Worm (Caenorhabditis elegans): ENCODE measurements around the gene F10D7.11.
A peak's percentile ranks its signal among the peaks of the same experiment; 100 is the strongest.

F10D7.11 gene

ce11 chrX:17384343-17384742, 21.7 kb downstream of the F10D7.11 start:
- TF ChIP-seq lim-7 (GFP tag; IDR thresholded peaks at IDR 0.05) = no peak
- TF ChIP-seq nhr-6 (tag; optimal IDR thresholded peaks at IDR 0.05) = no peak
- TF ChIP-seq madf-9 (GFP tag; conservative IDR thresholded peaks at IDR 0.05) = no peak
- peak in 1 of 2 experiments; percentile 17 for TF ChIP-seq unc-62 (GFP tag; optimal IDR thresholded peaks at IDR 0.05 in 1 of 2)
- no peak for TF ChIP-seq unc-62 (tag; optimal IDR thresholded peaks at IDR 0.05)
- peak; percentile 70; the same call in 1 of the 2 replicates for TF ChIP-seq set-16 (GFP tag; IDR thresholded peaks at IDR 0.05)
- TF ChIP-seq Y48G9A.11 (GFP tag; IDR thresholded peaks at IDR 0.05) = no peak
- TF ChIP-seq ceh-62 (tag; optimal IDR thresholded peaks at IDR 0.05) = no peak
- TF ChIP-seq php-3 (GFP tag; IDR thresholded peaks at IDR 0.05) = no peak
- TF ChIP-seq ZK546.5 (tag; optimal IDR thresholded peaks at IDR 0.05) = no peak

- TF ChIP-seq unc-62 (GFP tag; optimal IDR thresholded peaks at IDR 0.05 in 1 of 2) (peak in 1 of 2 experiments; percentile 85), unc-62 (tag; optimal IDR thresholded peaks at IDR 0.05) (no peak), daf-16 (GFP tag; optimal IDR thresholded peaks at IDR 0.05) (peak in 1 of 2 experiments; percentile 20), daf-16 (tag; optimal IDR thresholded peaks at IDR 0.05) (no peak), hlh-30 (tag; optimal IDR thresholded peaks at IDR 0.05; ENCODE audit: insufficient read depth) (peak; percentile 46), hlh-11 (tag; optimal IDR thresholded peaks at IDR 0.05) (peak; percentile 19), nhr-11 (tag; optimal IDR thresholded peaks at IDR 0.05) (peak; percentile 80), T26A8.4 (GFP tag; IDR thresholded peaks at IDR 0.05) (no peak), hif-1 (tag; optimal IDR thresholded peaks at IDR 0.05) (peak in 1 of 2 experiments; percentile 25), sdz-12 (GFP tag; optimal IDR thresholded peaks at IDR 0.05) (no peak)
These were observed 22.5 kb downstream of the F10D7.11 start for ce11 chrX:17385102-17385501.

- TF ChIP-seq mdl-1 (tag; optimal IDR thresholded peaks at IDR 0.05) (no peak), Y75B8A.6 (GFP tag; IDR thresholded peaks at IDR 0.05) (no peak), zag-1 (tag; optimal IDR thresholded peaks at IDR 0.05) (no peak), unc-39 (tag; optimal IDR thresholded peaks at IDR 0.05) (no peak), mdt-29 (GFP tag; IDR thresholded peaks at IDR 0.05) (no peak), zfp-2 (tag; optimal IDR thresholded peaks at IDR 0.05) (no peak), F49E8.2 (tag; optimal IDR thresholded peaks at IDR 0.05; ENCODE audit: borderline replicate concordance) (no peak), pqm-1 (tag; optimal IDR thresholded peaks at IDR 0.05) (peak; percentile 53), unc-62 (GFP tag; optimal IDR thresholded peaks at IDR 0.05 in 1 of 2) (peak in 1 of 2 experiments; percentile 78), unc-62 (tag; optimal IDR thresholded peaks at IDR 0.05) (no peak), nhr-77 (tag; optimal IDR thresholded peaks at IDR 0.05) (no peak), nhr-237 (tag; optimal IDR thresholded peaks at IDR 0.05) (no peak), lin-15B (tag; optimal IDR thresholded peaks at IDR 0.05) (no peak), unc-130 (GFP tag; optimal IDR thresholded peaks at IDR 0.05) (no peak), nhr-76 (tag; optimal IDR thresholded peaks at IDR 0.05) (no peak), daf-16 (GFP tag; optimal IDR thresholded peaks at IDR 0.05) (no peak), daf-16 (tag; optimal IDR thresholded peaks at IDR 0.05) (peak; percentile 81), lir-3 (tag; optimal IDR thresholded peaks at IDR 0.05) (no peak), R02D3.7 (tag; optimal IDR thresholded peaks at IDR 0.05) (no peak), nhr-28 (tag; optimal IDR thresholded peaks at IDR 0.05) (peak; percentile 1), F26F4.8 (GFP tag; conservative IDR thresholded peaks at IDR 0.05) (no peak)
These were observed 23.5 kb downstream of the F10D7.11 start for ce11 chrX:17386130-17386529.

- TF ChIP-seq nhr-42 (GFP tag; IDR thresholded peaks at IDR 0.05) (no peak), set-16 (GFP tag; IDR thresholded peaks at IDR 0.05) (peak; percentile 43), unc-62 (GFP tag; optimal IDR thresholded peaks at IDR 0.05 in 1 of 2) (peak in 1 of 2 experiments; percentile 96), unc-62 (tag; optimal IDR thresholded peaks at IDR 0.05) (no peak), fos-1 (tag; optimal IDR thresholded peaks at IDR 0.05) (no peak), lin-1 (GFP tag; IDR thresholded peaks at IDR 0.05) (no peak), ces-1 (GFP tag; optimal IDR thresholded peaks at IDR 0.05) (no peak)
These were observed 27.9 kb downstream of the F10D7.11 start for ce11 chrX:17390531-17390930.

All from whole organism, L4 larva.